Fruit fly (Drosophila melanogaster): ENCODE measurements around the gene Ent2.

Ent2 gene

dm6 chr2L:6526996-6527395 is 35.1 kb upstream of the Ent2 start (continued):
- TF ChIP-seq CG2875 (GFP tag; optimal IDR thresholded peaks at IDR 0.05) (no peak), CG17802 (tag; optimal IDR thresholded peaks at IDR 0.05) (no peak), CG10321 (GFP tag; IDR thresholded peaks at IDR 0.05) (no peak), YL-1 (GFP tag; optimal IDR thresholded peaks at IDR 0.05) (no peak), CrebB (tag; optimal IDR thresholded peaks at IDR 0.05) (no peak), bigmax (GFP tag; optimal IDR thresholded peaks at IDR 0.05) (no peak), Rx (GFP tag; IDR thresholded peaks at IDR 0.05) (no peak), tgo (GFP tag; IDR thresholded peaks at IDR 0.05) (no peak), mld (GFP tag; IDR thresholded peaks at IDR 0.05; ENCODE audit: partially characterized antibody) (no peak), CoRest (tag; optimal IDR thresholded peaks at IDR 0.05) (peak; percentile 4), CG2129 (GFP tag; IDR thresholded peaks at IDR 0.05; ENCODE audit: partially characterized antibody) (no peak), CG12744 (GFP tag; optimal IDR thresholded peaks at IDR 0.05) (no peak), Chrac-16 (GFP tag; optimal IDR thresholded peaks at IDR 0.05) (no peak), CG3281 (GFP tag; optimal IDR thresholded peaks at IDR 0.05) (no peak), CG6683 (GFP tag; optimal IDR thresholded peaks at IDR 0.05) (no peak), sqz (GFP tag; optimal IDR thresholded peaks at IDR 0.05) (no peak), Vsx1 (GFP tag; optimal IDR thresholded peaks at IDR 0.05) (no peak), CG12299 (tag; optimal IDR thresholded peaks at IDR 0.05) (no peak), CG15011 (GFP tag; optimal IDR thresholded peaks at IDR 0.05) (no peak), sd (tag; optimal IDR thresholded peaks at IDR 0.05) (no peak), CG14710 (tag; optimal IDR thresholded peaks at IDR 0.05) (peak; percentile 35), fd64A (GFP tag; optimal IDR thresholded peaks at IDR 0.05) (no peak), grn (GFP tag; optimal IDR thresholded peaks at IDR 0.05) (no peak), CHES-1-like (GFP tag; optimal IDR thresholded peaks at IDR 0.05) (no peak), caup (GFP tag; optimal IDR thresholded peaks at IDR 0.05; ENCODE audit: severe bottlenecking) (no peak), abd-A (tag; optimal IDR thresholded peaks at IDR 0.05) (no peak), H15 (GFP tag; IDR thresholded peaks at IDR 0.05) (no peak), pum (GFP tag; optimal IDR thresholded peaks at IDR 0.05) (no peak), CG3847 (GFP tag; IDR thresholded peaks at IDR 0.05) (no peak), kni (GFP tag; optimal IDR thresholded peaks at IDR 0.05) (no peak), ara (GFP tag; IDR thresholded peaks at IDR 0.05) (no peak), CG11504 (tag; optimal IDR thresholded peaks at IDR 0.05) (no peak), al (GFP tag; IDR thresholded peaks at IDR 0.05) (no peak), vvl (GFP tag; IDR thresholded peaks at IDR 0.05) (peak; percentile 89), CG8290 (GFP tag; optimal IDR thresholded peaks at IDR 0.05) (peak; percentile 37), CG8290 (tag; optimal IDR thresholded peaks at IDR 0.05) (no peak), pita (GFP tag; optimal IDR thresholded peaks at IDR 0.05) (peak; percentile 62), unpg (GFP tag; optimal IDR thresholded peaks at IDR 0.05) (no peak), CG4820 (GFP tag; optimal IDR thresholded peaks at IDR 0.05) (peak; percentile 5), tll (GFP tag; optimal IDR thresholded peaks at IDR 0.05) (no peak), fd102C (GFP tag; optimal IDR thresholded peaks at IDR 0.05) (no peak), tx (GFP tag; optimal IDR thresholded peaks at IDR 0.05) (no peak), bbx (GFP tag; IDR thresholded peaks at IDR 0.05; ENCODE audit: partially characterized antibody) (peak; percentile 60; the same call in 1 of the 2 replicates), CG4617 (GFP tag; optimal IDR thresholded peaks at IDR 0.05; ENCODE audit: borderline replicate concordance) (no peak), HLH4C (GFP tag; IDR thresholded peaks at IDR 0.05; ENCODE audit: partially characterized antibody) (no peak), psq (GFP tag; optimal IDR thresholded peaks at IDR 0.05) (no peak), CG1233 (GFP tag; optimal IDR thresholded peaks at IDR 0.05) (no peak), CG2120 (GFP tag; optimal IDR thresholded peaks at IDR 0.05) (no peak), CTCF (GFP tag; optimal IDR thresholded peaks at IDR 0.05) (peak; percentile 98), CG30431 (GFP tag; optimal IDR thresholded peaks at IDR 0.05) (no peak), crp (GFP tag; optimal IDR thresholded peaks at IDR 0.05) (no peak)

Measured in whole organism, embryonic.